Fruit fly (Drosophila melanogaster) whole organism, embryonic: ENCODE results near the gene Targ2.

Experiments
- Aef1 ChIP-seq: fragments of 200-800 bp; sonication (Bioruptor generic); IDR thresholded peaks from 3 replicates; pipeline ENCODE4 v1.3.6; 2022; ENCODE audit warnings: missing biosample characterization, missing genetic modification characterization
- Atf3 ChIP-seq: fragments of 200-800 bp; sonication (Bioruptor generic); optimal IDR thresholded peaks from 3 replicates; lab custom pipeline; 2016; ENCODE audit warnings: missing biosample characterization, missing genetic modification characterization
- BEAF-32 ChIP-seq: fragments of 200-800 bp; sonication (Bioruptor generic); optimal IDR thresholded peaks from 3 replicates; lab custom pipeline; 2017; ENCODE audit warnings: missing biosample characterization, missing genetic modification characterization, mild to moderate bottlenecking, moderate library complexity, missing genetic modification reagents
- Blimp-1 ChIP-seq: fragments of 200-800 bp; sonication (Bioruptor generic); optimal IDR thresholded peaks from 3 replicates; lab custom pipeline; 2018; ENCODE audit warnings: missing biosample characterization, missing genetic modification characterization, mild to moderate bottlenecking, moderate library complexity, missing genetic modification reagents
- CG11560 ChIP-seq: fragments of 200-800 bp; sonication (Bioruptor generic); IDR thresholded peaks from 3 replicates; pipeline ENCODE4 v1.3.6; 2022; ENCODE audit warnings: missing biosample characterization, missing genetic modification characterization
- CG1602 ChIP-seq: fragments of 200-800 bp; sonication (Bioruptor generic); optimal IDR thresholded peaks from 3 replicates; lab custom pipeline; 2016; ENCODE audit warnings: missing biosample characterization, missing genetic modification characterization
- CG17186 ChIP-seq: fragments of 200-800 bp; sonication (Bioruptor generic); optimal IDR thresholded peaks from 3 replicates; lab custom pipeline; 2017; ENCODE audit warnings: missing biosample characterization, missing genetic modification reagents, missing genetic modification characterization
- CG18599 ChIP-seq: fragments of 200-800 bp; sonication (Bioruptor generic); optimal IDR thresholded peaks from 3 replicates; lab custom pipeline; 2017; ENCODE audit warnings: missing biosample characterization, missing genetic modification characterization, mild to moderate bottlenecking, moderate library complexity, missing genetic modification reagents
- CG2199 ChIP-seq: fragments of 200-800 bp; sonication (Bioruptor generic); IDR thresholded peaks from 3 replicates; pipeline ENCODE4 v1.3.6; 2022; ENCODE audit warnings: missing biosample characterization, missing genetic modification characterization
- CG32772 ChIP-seq: fragments of 200-800 bp; sonication (Bioruptor generic); IDR thresholded peaks from 2 replicates; pipeline ENCODE4 v1.3.6; 2022; ENCODE audit warnings: missing biosample characterization, missing genetic modification characterization
- CG34376 ChIP-seq: fragments of 200-800 bp; sonication (Bioruptor generic); optimal IDR thresholded peaks from 2 replicates; lab custom pipeline; 2018; ENCODE audit warnings: missing biosample characterization, mild to moderate bottlenecking, missing genetic modification characterization
- CG4707 ChIP-seq: fragments of 200-800 bp; sonication (Bioruptor generic); optimal IDR thresholded peaks from 2 replicates; lab custom pipeline; 2018; ENCODE audit warnings: missing biosample characterization, mild to moderate bottlenecking, missing genetic modification characterization, moderate library complexity
- CG7786 ChIP-seq: fragments of 200-800 bp; sonication (Bioruptor generic); optimal IDR thresholded peaks from 2 replicates; lab custom pipeline; 2016; ENCODE audit warnings: missing biosample characterization, missing genetic modification characterization
- CG7987 ChIP-seq: fragments of 200-800 bp; sonication (Bioruptor generic); optimal IDR thresholded peaks from 2 replicates; lab custom pipeline; 2018; ENCODE audit warnings: missing biosample characterization, mild to moderate bottlenecking, missing genetic modification characterization, moderate library complexity
- CG8478 ChIP-seq: fragments of >200 bp; optimal IDR thresholded peaks from 2 replicates; lab custom pipeline; 2018
- CrebB ChIP-seq: fragments of 200-800 bp; sonication (Bioruptor generic); optimal IDR thresholded peaks from 3 replicates; lab custom pipeline; 2018; ENCODE audit warnings: missing biosample characterization, mild to moderate bottlenecking, missing genetic modification characterization
- Dip3 ChIP-seq: fragments of 200-800 bp; sonication (Bioruptor generic); optimal IDR thresholded peaks from 3 replicates; lab custom pipeline; 2016; ENCODE audit warnings: missing biosample characterization, missing genetic modification characterization
- Doc2 ChIP-seq: fragments of 200-800 bp; sonication (Bioruptor generic); IDR thresholded peaks from 2 replicates; pipeline ENCODE4 v1.3.6; 2022; ENCODE audit warnings: missing biosample characterization, missing genetic modification characterization
- E2f2 ChIP-seq: fragments of 200-800 bp; sonication (Bioruptor generic); IDR thresholded peaks from 2 replicates; pipeline ENCODE4 v1.3.6; 2022; ENCODE audit warnings: missing biosample characterization, missing genetic modification characterization
- Eip74EF ChIP-seq, 2 experiments: fragments of 200-800 bp in 1 of 2; fragments of >200 bp in 1 of 2; sonication (Bioruptor generic) in 1 of 2; optimal IDR thresholded peaks; 2 replicates each; lab custom pipeline; 2017 to 2019; ENCODE audit warnings: missing biosample characterization in 2 of 2, missing genetic modification characterization in 2 of 2, mild to moderate bottlenecking in 1 of 2, moderate library complexity in 1 of 2
- Hr3 ChIP-seq: fragments of 200-800 bp; sonication (Bioruptor generic); optimal IDR thresholded peaks from 3 replicates; lab custom pipeline; 2016; ENCODE audit warnings: missing biosample characterization, missing genetic modification characterization
- Hr51 ChIP-seq, 2 experiments: fragments of 200-800 bp; sonication (Bioruptor generic); optimal IDR thresholded peaks; 2 replicates in 1 of 2; 3 replicates in 1 of 2; lab custom pipeline; 2016 to 2018; ENCODE audit warnings: missing biosample characterization in 2 of 2, missing genetic modification characterization in 2 of 2, mild to moderate bottlenecking in 1 of 2, moderate library complexity in 1 of 2
- Mes4 ChIP-seq: fragments of 200-800 bp; sonication (Bioruptor generic); optimal IDR thresholded peaks from 2 replicates; lab custom pipeline; 2016; ENCODE audit warnings: missing biosample characterization, missing genetic modification characterization
- Ravus ChIP-seq: fragments of 200-800 bp; sonication (Bioruptor generic); IDR thresholded peaks from 2 replicates; pipeline ENCODE4 v1.3.6; 2022; ENCODE audit warnings: missing biosample characterization, missing genetic modification characterization
- Rx ChIP-seq: fragments of 200-800 bp; sonication (Bioruptor generic); IDR thresholded peaks from 2 replicates; pipeline ENCODE4 v1.3.6; 2022; ENCODE audit warnings: missing biosample characterization, missing genetic modification characterization
- Six4 ChIP-seq: fragments of 200-800 bp; sonication (Bioruptor generic); optimal IDR thresholded peaks from 2 replicates; lab custom pipeline; 2016; ENCODE audit warnings: missing biosample characterization, missing genetic modification characterization
- Sry-δ ChIP-seq: fragments of 200-800 bp; sonication (Bioruptor generic); optimal IDR thresholded peaks from 2 replicates; lab custom pipeline; 2016; ENCODE audit warnings: missing biosample characterization, missing genetic modification characterization
- Trl ChIP-seq, 3 experiments: fragments of >200 bp in 2 of 3; fragments of 200-800 bp in 1 of 3; sonication (Bioruptor generic) in 1 of 3; optimal IDR thresholded peaks; 2 replicates in 1 of 3; 3 replicates in 2 of 3; lab custom pipeline; 2016 to 2017; ENCODE audit warnings: missing biosample characterization in 1 of 3, missing genetic modification characterization in 1 of 3
- al ChIP-seq: fragments of 200-800 bp; sonication (Bioruptor generic); IDR thresholded peaks from 2 replicates; pipeline ENCODE4 v1.3.6; 2022; ENCODE audit warnings: missing biosample characterization, missing genetic modification characterization
- ato ChIP-seq: fragments of 200-800 bp; sonication (Bioruptor generic); IDR thresholded peaks from 2 replicates; pipeline ENCODE4 v1.3.6; 2022; ENCODE audit warnings: missing biosample characterization, missing genetic modification characterization; ENCODE audit not compliant: partially characterized antibody
- bbx ChIP-seq: fragments of 200-800 bp; sonication (Bioruptor generic); IDR thresholded peaks from 2 replicates; pipeline ENCODE4 v1.3.6; 2022; ENCODE audit warnings: missing biosample characterization, missing genetic modification characterization; ENCODE audit not compliant: partially characterized antibody
- cg ChIP-seq: fragments of 200-800 bp; sonication (Bioruptor generic); optimal IDR thresholded peaks from 3 replicates; lab custom pipeline; 2019; ENCODE audit warnings: missing biosample characterization, mild to moderate bottlenecking, missing genetic modification characterization, moderate library complexity
- ci ChIP-seq: fragments of 200-800 bp; sonication (Bioruptor generic); IDR thresholded peaks from 3 replicates; pipeline ENCODE4 v1.3.6; 2022; ENCODE audit warnings: missing biosample characterization, missing genetic modification characterization
- crol ChIP-seq: fragments of 200-800 bp; sonication (Bioruptor generic); IDR thresholded peaks from 2 replicates; pipeline ENCODE4 v1.3.6; 2022; ENCODE audit warnings: missing biosample characterization, missing genetic modification characterization
- dan ChIP-seq: fragments of 200-800 bp; sonication (Bioruptor generic); IDR thresholded peaks from 2 replicates; pipeline ENCODE4 v1.3.6; 2022; ENCODE audit warnings: missing biosample characterization, missing genetic modification characterization
- eyg ChIP-seq: fragments of 200-800 bp; sonication (Bioruptor generic); optimal IDR thresholded peaks from 3 replicates; lab custom pipeline; 2016; ENCODE audit warnings: missing biosample characterization, missing genetic modification characterization
- h ChIP-seq: fragments of >200 bp; optimal IDR thresholded peaks from 2 replicates; lab custom pipeline; 2017
- kay ChIP-seq: fragments of 200-800 bp; sonication (Bioruptor generic); optimal IDR thresholded peaks from 2 replicates; lab custom pipeline; 2016; ENCODE audit warnings: missing biosample characterization, missing genetic modification characterization
- klu ChIP-seq: fragments of 200-800 bp; sonication (Bioruptor generic); IDR thresholded peaks from 2 replicates; pipeline ENCODE4 v1.3.6; 2022; ENCODE audit warnings: missing biosample characterization, missing genetic modification characterization
- lab ChIP-seq: fragments of 200-800 bp; sonication (Bioruptor generic); optimal IDR thresholded peaks from 3 replicates; lab custom pipeline; 2017; ENCODE audit warnings: missing biosample characterization, missing genetic modification characterization, mild to moderate bottlenecking, moderate library complexity, missing genetic modification reagents
- luna ChIP-seq: fragments of 200-800 bp; sonication (Bioruptor generic); optimal IDR thresholded peaks from 2 replicates; lab custom pipeline; 2016; ENCODE audit warnings: missing biosample characterization, missing genetic modification characterization
- maf-S ChIP-seq: fragments of 200-800 bp; sonication (Bioruptor generic); optimal IDR thresholded peaks from 2 replicates; lab custom pipeline; 2016; ENCODE audit warnings: missing biosample characterization, missing genetic modification characterization
- nmo ChIP-seq: fragments of 200-800 bp; sonication (Bioruptor generic); optimal IDR thresholded peaks from 2 replicates; lab custom pipeline; 2018; ENCODE audit warnings: missing biosample characterization, mild to moderate bottlenecking, missing genetic modification characterization, moderate library complexity
- pho ChIP-seq: fragments of 200-800 bp; sonication (Bioruptor generic); optimal IDR thresholded peaks from 2 replicates; lab custom pipeline; 2016; ENCODE audit warnings: missing biosample characterization, missing genetic modification characterization
- ro ChIP-seq: fragments of 200-800 bp; sonication (Bioruptor generic); IDR thresholded peaks from 2 replicates; pipeline ENCODE4 v1.3.6; 2022; ENCODE audit warnings: missing biosample characterization, missing genetic modification characterization
- schlank ChIP-seq: fragments of 200-800 bp; sonication (Bioruptor generic); optimal IDR thresholded peaks from 2 replicates; lab custom pipeline; 2018; ENCODE audit warnings: missing biosample characterization, mild to moderate bottlenecking, missing genetic modification characterization
- slbo ChIP-seq: fragments of 200-800 bp; sonication (Bioruptor generic); IDR thresholded peaks from 2 replicates; pipeline ENCODE4 v1.3.6; 2022; ENCODE audit warnings: missing biosample characterization, missing genetic modification characterization
- so ChIP-seq: fragments of 200-800 bp; sonication (Bioruptor generic); IDR thresholded peaks from 3 replicates; pipeline ENCODE4 v1.3.6; 2022; ENCODE audit warnings: missing biosample characterization, missing genetic modification characterization
- toy ChIP-seq: fragments of 200-800 bp; sonication (Bioruptor generic); IDR thresholded peaks from 2 replicates; pipeline ENCODE4 v1.3.6; 2022; ENCODE audit warnings: missing biosample characterization, missing genetic modification characterization
- wdn ChIP-seq: fragments of 200-800 bp; sonication (Bioruptor generic); IDR thresholded peaks from 2 replicates; pipeline ENCODE4 v1.3.6; 2022; ENCODE audit warnings: missing biosample characterization, missing genetic modification characterization
- z ChIP-seq: fragments of 200-800 bp; sonication (Bioruptor generic); IDR thresholded peaks from 3 replicates; pipeline ENCODE4 v1.3.6; 2022; ENCODE audit warnings: missing biosample characterization, missing genetic modification characterization

Gene Targ2

dm6 chr3L:21225642-21226041 is 22.6 kb upstream of the Targ2 start:
- no peak for TF ChIP-seq toy (GFP tag; lab: Robert Waterston, UW)
- TF ChIP-seq h (lab: Kevin White, UChicago) = no peak
- TF ChIP-seq Rx (GFP tag; lab: Robert Waterston, UW) = no peak
- peak; percentile 38 for TF ChIP-seq cg (GFP tag; lab: Kevin White, UChicago)
- TF ChIP-seq Atf3 (GFP tag; lab: Kevin White, UChicago) = no peak
- peak; percentile 28; the same call in 1 of the 2 replicates for TF ChIP-seq crol
- TF ChIP-seq Dip3 (GFP tag; lab: Kevin White, UChicago) = no peak
- no peak for TF ChIP-seq maf-S
- TF ChIP-seq CG32772 = no peak
- TF ChIP-seq CG11560 (tag; lab: Robert Waterston, UW) = no peak
- peak in 1 of 2 experiments; percentile 44 for TF ChIP-seq Trl (optimal IDR thresholded peaks at IDR 0.05; lab: Kevin White, UChicago)
- no peak for TF ChIP-seq Trl (GFP tag; optimal IDR thresholded peaks at IDR 0.05; lab: Kevin White, UChicago)
- TF ChIP-seq BEAF-32 (GFP tag; lab: Kevin White, UChicago) = no peak
- TF ChIP-seq CrebB (tag; lab: Kevin White, UChicago) = no peak
- TF ChIP-seq luna (GFP tag; lab: Kevin White, UChicago) = no peak
- TF ChIP-seq Sry-δ (GFP tag; lab: Kevin White, UChicago) = no peak
- no peak for TF ChIP-seq Mes4 (GFP tag; lab: Kevin White, UChicago)
- TF ChIP-seq Doc2 (GFP tag; lab: Robert Waterston, UW) = no peak
- TF ChIP-seq pho (GFP tag; lab: Kevin White, UChicago) = no peak
- no peak for TF ChIP-seq Six4 (GFP tag; lab: Kevin White, UChicago)
- no peak for TF ChIP-seq CG34376
- no peak for TF ChIP-seq CG4707 (GFP tag; lab: Kevin White, UChicago)
- 0 out of 3 replicates have a peak, but pooled peaks have one; percentile 33 for TF ChIP-seq z
- TF ChIP-seq schlank (tag; lab: Kevin White, UChicago) = no peak
- TF ChIP-seq Hr51 (GFP tag; optimal IDR thresholded peaks at IDR 0.05; lab: Kevin White, UChicago) = no peak
- TF ChIP-seq CG1602 = no peak

- TF ChIP-seq eyg (GFP tag; lab: Kevin White, UChicago) (no peak), klu (no peak), CG18599 (no peak), E2f2 (GFP tag; lab: Robert Waterston, UW) (no peak), so (GFP tag; lab: Robert Waterston, UW) (0 out of 3 replicates have a peak, but pooled peaks have one; percentile 16), CG8478 (lab: Kevin White, UChicago) (peak; percentile 60), slbo (no peak), CG17186 (GFP tag; lab: Kevin White, UChicago) (no peak), Blimp-1 (GFP tag; lab: Kevin White, UChicago) (peak; percentile 15), Trl (optimal IDR thresholded peaks at IDR 0.05; lab: Kevin White, UChicago) (peak in 1 of 2 experiments; percentile 11), Trl (GFP tag; optimal IDR thresholded peaks at IDR 0.05; lab: Kevin White, UChicago) (no peak), kay (GFP tag; lab: Kevin White, UChicago) (no peak), Ravus (GFP tag; lab: Robert Waterston, UW) (no peak), ato (GFP tag; lab: Robert Waterston, UW) (no peak), CG7987 (GFP tag; lab: Kevin White, UChicago) (no peak), CG7786 (GFP tag; lab: Kevin White, UChicago) (no peak), CG2199 (GFP tag; lab: Robert Waterston, UW) (no peak), ci (GFP tag; lab: Robert Waterston, UW) (0 out of 3 replicates have a peak, but pooled peaks have one; percentile 49), bbx (GFP tag; lab: Robert Waterston, UW) (no peak), dan (GFP tag; lab: Robert Waterston, UW) (no peak), Hr3 (no peak), ro (GFP tag; lab: Robert Waterston, UW) (no peak), wdn (GFP tag; lab: Robert Waterston, UW) (no peak), Aef1 (no peak), Eip74EF (GFP tag; optimal IDR thresholded peaks at IDR 0.05; lab: Kevin White, UChicago) (peak in 1 of 2 experiments; percentile 87), nmo (no peak), lab (no peak), al (GFP tag; lab: Robert Waterston, UW) (no peak)
Measured at dm6 chr3L:21224701-21225223, 21.7 kb upstream of the Targ2 start.
